Worm (Caenorhabditis elegans) whole organism, L3 larva: ENCODE measurements around the gene F35H8.4.
A peak's percentile ranks its signal among the peaks of the same experiment; 100 is the strongest.

Experiments
- R02D3.7 ChIP-seq: fragments of 150-350 bp; optimal IDR thresholded peaks from 2 replicates; lab custom pipeline; 2014; ENCODE audit warnings: missing biosample characterization, missing genetic modification characterization
- aly-2 ChIP-seq: fragments of 150-350 bp; optimal IDR thresholded peaks from 2 replicates; lab custom pipeline; 2014; ENCODE audit warnings: missing biosample characterization, missing genetic modification characterization
- ama-1 ChIP-seq: fragments of 150-350 bp; optimal IDR thresholded peaks from 2 replicates; lab custom pipeline; 2018
- ceh-28 ChIP-seq: fragments of 150-350 bp; optimal IDR thresholded peaks from 2 replicates; lab custom pipeline; 2014; ENCODE audit warnings: missing biosample characterization, missing genetic modification reagents, missing genetic modification characterization
- ceh-82 ChIP-seq: fragments of 150-350 bp; optimal IDR thresholded peaks from 2 replicates; lab custom pipeline; 2014; ENCODE audit warnings: missing biosample characterization, missing genetic modification characterization
- egl-5 ChIP-seq: fragments of 150-350 bp; optimal IDR thresholded peaks from 2 replicates; lab custom pipeline; 2017; ENCODE audit warnings: missing biosample characterization, missing genetic modification reagents, missing genetic modification characterization, inconsistent platforms
- elt-2 ChIP-seq: sonication (generic microtip); optimal IDR thresholded peaks from 2 replicates; lab custom pipeline; 2016; ENCODE audit warnings: missing genetic modification reagents, mild to moderate bottlenecking, missing genetic modification characterization, missing compliant biosample characterization
- elt-3 ChIP-seq, 3 experiments: fragments of 150-350 bp in 1 of 3; sonication (generic microtip) in 2 of 3; optimal IDR thresholded peaks; 2 replicates in 2 of 3; 4 replicates in 1 of 3; lab custom pipeline; 2014 to 2017; ENCODE audit warnings: missing biosample characterization in 3 of 3, missing genetic modification characterization in 3 of 3
- eor-1 ChIP-seq, 2 experiments: fragments of 150-350 bp; optimal IDR thresholded peaks; 2 replicates each; lab custom pipeline; 2014 to 2018; ENCODE audit warnings: missing biosample characterization in 2 of 2, missing genetic modification characterization in 2 of 2
- fkh-10 ChIP-seq: sonication (generic microtip); optimal IDR thresholded peaks from 2 replicates; lab custom pipeline; 2017; ENCODE audit warnings: missing biosample characterization, missing genetic modification reagents, missing genetic modification characterization
- fkh-2 ChIP-seq: fragments of 150-350 bp; optimal IDR thresholded peaks from 2 replicates; lab custom pipeline; 2014; ENCODE audit warnings: missing biosample characterization, missing genetic modification reagents, missing genetic modification characterization
- fos-1 ChIP-seq: fragments of 150-350 bp; optimal IDR thresholded peaks from 2 replicates; lab custom pipeline; 2014; ENCODE audit warnings: missing biosample characterization, missing genetic modification characterization
- hmg-11 ChIP-seq: sonication (generic microtip); optimal IDR thresholded peaks from 2 replicates; lab custom pipeline; 2016; ENCODE audit warnings: missing genetic modification characterization, missing compliant biosample characterization
- lin-15B ChIP-seq: fragments of 150-350 bp; optimal IDR thresholded peaks from 2 replicates; lab custom pipeline; 2014; ENCODE audit warnings: missing biosample characterization, missing genetic modification characterization
- lin-39 ChIP-seq: fragments of 150-350 bp; optimal IDR thresholded peaks from 2 replicates; lab custom pipeline; 2018; ENCODE audit warnings: missing biosample characterization, missing genetic modification reagents, missing genetic modification characterization
- lsy-12 ChIP-seq: sonication (generic microtip); optimal IDR thresholded peaks from 2 replicates; lab custom pipeline; 2016; ENCODE audit warnings: mild to moderate bottlenecking, missing genetic modification characterization, missing compliant biosample characterization
- mdl-1 ChIP-seq: fragments of 150-350 bp; optimal IDR thresholded peaks from 2 replicates; lab custom pipeline; 2014; ENCODE audit warnings: missing biosample characterization, missing genetic modification characterization
- nfya-1 ChIP-seq: sonication (generic microtip); optimal IDR thresholded peaks from 2 replicates; lab custom pipeline; 2017; ENCODE audit warnings: missing genetic modification characterization, mild to moderate bottlenecking, missing compliant biosample characterization, antibody characterized with exemption, moderate library complexity; ENCODE audit not compliant: insufficient read depth
- nhr-11 ChIP-seq: fragments of 150-350 bp; optimal IDR thresholded peaks from 2 replicates; lab custom pipeline; 2014; ENCODE audit warnings: missing biosample characterization, missing genetic modification characterization
- nhr-12 ChIP-seq: fragments of 150-350 bp; optimal IDR thresholded peaks from 2 replicates; lab custom pipeline; 2014; ENCODE audit warnings: missing biosample characterization, missing genetic modification characterization
- nhr-23 ChIP-seq: fragments of 150-350 bp; optimal IDR thresholded peaks from 2 replicates; lab custom pipeline; 2014; ENCODE audit warnings: missing biosample characterization, missing genetic modification reagents, missing genetic modification characterization
- nhr-25 ChIP-seq: sonication (generic microtip); optimal IDR thresholded peaks from 2 replicates; lab custom pipeline; 2017; ENCODE audit warnings: missing biosample characterization, missing genetic modification characterization
- nhr-28 ChIP-seq: fragments of 150-350 bp; optimal IDR thresholded peaks from 2 replicates; lab custom pipeline; 2014; ENCODE audit warnings: missing biosample characterization, missing genetic modification characterization
- nhr-43 ChIP-seq: sonication (generic microtip); optimal IDR thresholded peaks from 2 replicates; lab custom pipeline; 2016; ENCODE audit warnings: mild to moderate bottlenecking, missing genetic modification characterization, missing compliant biosample characterization; ENCODE audit not compliant: poor library complexity, severe bottlenecking
- nhr-67 ChIP-seq: fragments of 150-350 bp; optimal IDR thresholded peaks from 2 replicates; lab custom pipeline; 2014; ENCODE audit warnings: missing biosample characterization, missing genetic modification characterization
- nhr-77 ChIP-seq: fragments of 150-350 bp; optimal IDR thresholded peaks from 2 replicates; lab custom pipeline; 2014; ENCODE audit warnings: missing biosample characterization, missing genetic modification characterization
- pha-4 ChIP-seq: fragments of 150-350 bp; optimal IDR thresholded peaks from 2 replicates; lab custom pipeline; 2014; ENCODE audit warnings: missing biosample characterization, missing genetic modification reagents, missing genetic modification characterization
- pqm-1 ChIP-seq: fragments of 150-350 bp; optimal IDR thresholded peaks from 2 replicates; lab custom pipeline; 2017; ENCODE audit warnings: missing biosample characterization, missing genetic modification characterization, inconsistent platforms
- snpc-4 ChIP-seq: fragments of 150-350 bp; optimal IDR thresholded peaks from 2 replicates; lab custom pipeline; 2014; ENCODE audit warnings: missing biosample characterization, missing genetic modification characterization
- tbx-2 ChIP-seq: sonication (generic microtip); optimal IDR thresholded peaks from 2 replicates; lab custom pipeline; 2016; ENCODE audit warnings: mild to moderate bottlenecking, missing genetic modification characterization, missing compliant biosample characterization
- unc-62 ChIP-seq: fragments of 150-350 bp; sonication (generic microtip); optimal IDR thresholded peaks from 4 replicates; lab custom pipeline; 2014; ENCODE audit warnings: missing biosample characterization, missing genetic modification reagents, missing genetic modification characterization
- ztf-4 ChIP-seq: fragments of 150-350 bp; optimal IDR thresholded peaks from 2 replicates; lab custom pipeline; 2014; ENCODE audit warnings: missing biosample characterization, missing genetic modification characterization

The F35H8.4 gene

ce11 chrII:9592737-9593136, 32.9 kb upstream of the F35H8.4 start, which contains the start of gene parp-2:
parp-2 (plus strand) TSS chrII:9593037.
- no peak for TF ChIP-seq nhr-23 (tag; lab: Kevin White, UChicago)
- TF ChIP-seq unc-62 (GFP tag; lab: Kevin White, UChicago), result no peak
- TF ChIP-seq nhr-11 (tag; lab: Kevin White, UChicago), result no peak
- TF ChIP-seq ceh-28 (tag; lab: Kevin White, UChicago), result no peak
- TF ChIP-seq pha-4 (tag; lab: Kevin White, UChicago), result no peak
- no peak for TF ChIP-seq nhr-12 (tag; lab: Kevin White, UChicago)
- TF ChIP-seq nhr-43 (tag; lab: Kevin White, UChicago), result no peak
- TF ChIP-seq fkh-2 (tag; lab: Kevin White, UChicago), result no peak
- TF ChIP-seq ztf-4 (tag; lab: Kevin White, UChicago), result no peak
- TF ChIP-seq nhr-67 (tag; lab: Kevin White, UChicago), result no peak
- no peak for TF ChIP-seq elt-3 (tag; optimal IDR thresholded peaks at IDR 0.05; lab: Kevin White, UChicago)
- no peak for TF ChIP-seq egl-5 (tag; lab: Kevin White, UChicago)
- TF ChIP-seq R02D3.7 (tag; lab: Kevin White, UChicago), result no peak
- TF ChIP-seq ceh-82 (tag; lab: Kevin White, UChicago), result no peak
- no peak for TF ChIP-seq ama-1

ce11 chrII:9591071-9591470, 31.2 kb upstream of the F35H8.4 start, which contains the start of the genes E02H1.1 and tag-124:
E02H1.1 (minus strand) TSS chrII:9591164.
tag-124 (plus strand) TSS chrII:9591292.
- TF ChIP-seq tbx-2 (tag; lab: Kevin White, UChicago) (no peak), fos-1 (tag; lab: Kevin White, UChicago) (no peak), lsy-12 (tag; lab: Kevin White, UChicago) (peak; percentile 72), nhr-67 (tag; lab: Kevin White, UChicago) (no peak), nfya-1 (tag; lab: Kevin White, UChicago) (peak; percentile 72), lin-15B (tag; lab: Kevin White, UChicago) (peak; percentile 76), ceh-28 (tag; lab: Kevin White, UChicago) (peak; percentile 15), elt-2 (tag; lab: Kevin White, UChicago) (peak; percentile 17), nhr-25 (tag; lab: Kevin White, UChicago) (peak; percentile 74), hmg-11 (peak; percentile 35), snpc-4 (tag; lab: Kevin White, UChicago) (peak; percentile 62), nhr-43 (tag; lab: Kevin White, UChicago) (peak; percentile 92), eor-1 (tag; optimal IDR thresholded peaks at IDR 0.05; lab: Kevin White, UChicago) (peak in 1 of 2 experiments; percentile 69), nhr-11 (tag; lab: Kevin White, UChicago) (peak; percentile 34), nhr-23 (tag; lab: Kevin White, UChicago) (peak; percentile 87), aly-2 (tag; lab: Kevin White, UChicago) (no peak), pqm-1 (peak; percentile 21), pha-4 (tag; lab: Kevin White, UChicago) (peak; percentile 77), nhr-12 (tag; lab: Kevin White, UChicago) (no peak)

ce11 chrII:9589667-9590066, 29.8 kb upstream of the F35H8.4 start, which contains the start of gene eral-1:
eral-1 (minus strand) TSS chrII:9589767.
- TF ChIP-seq nfya-1 (tag; lab: Kevin White, UChicago) (no peak), tbx-2 (tag; lab: Kevin White, UChicago) (no peak)

- TF ChIP-seq pqm-1 (no peak), nhr-25 (tag; lab: Kevin White, UChicago) (peak; percentile 7), nhr-77 (tag; lab: Kevin White, UChicago) (no peak), elt-2 (tag; lab: Kevin White, UChicago) (peak; percentile 66), nhr-23 (tag; lab: Kevin White, UChicago) (peak; percentile 57), ceh-28 (tag; lab: Kevin White, UChicago) (peak; percentile 64), nhr-11 (tag; lab: Kevin White, UChicago) (peak; percentile 31), nhr-12 (tag; lab: Kevin White, UChicago) (no peak), elt-3 (tag; optimal IDR thresholded peaks at IDR 0.05; lab: Kevin White, UChicago) (peak in 1 of 3 experiments; percentile 49)
Observed at ce11 chrII:9586734-9587209, 26.9 kb upstream of the F35H8.4 start, which contains the start of gene ugt-58. ugt-58 (minus strand) TSS chrII:9586784.

ce11 chrII:9583461-9583860, 23.6 kb upstream of the F35H8.4 start, which contains the start of gene wee-1.1:
wee-1.1 (minus strand) TSS chrII:9583561.
- no peak for TF ChIP-seq snpc-4 (tag; lab: Kevin White, UChicago)
- no peak for TF ChIP-seq ceh-82 (tag; lab: Kevin White, UChicago)
- TF ChIP-seq nhr-11 (tag; lab: Kevin White, UChicago), result no peak
- TF ChIP-seq nhr-28 (tag; lab: Kevin White, UChicago), result no peak
- TF ChIP-seq hmg-11, result no peak
- TF ChIP-seq fkh-2 (tag; lab: Kevin White, UChicago), result no peak
- TF ChIP-seq elt-3 (tag; optimal IDR thresholded peaks at IDR 0.05; lab: Kevin White, UChicago), result no peak
- no peak for TF ChIP-seq lin-39 (tag; lab: Kevin White, UChicago)
- no peak for TF ChIP-seq nhr-43 (tag; lab: Kevin White, UChicago)
- TF ChIP-seq R02D3.7 (tag; lab: Kevin White, UChicago), result no peak
- no peak for TF ChIP-seq mdl-1 (tag; lab: Kevin White, UChicago)
- TF ChIP-seq fkh-10 (GFP tag; lab: Kevin White, UChicago), result no peak
